Fruit fly (Drosophila melanogaster): ENCODE data around the gene CG4459.
A peak's percentile ranks its signal among the peaks of the same experiment; 100 is the strongest.

CG4459 gene

dm6 chr3R:19888156-19888784 is 40.2 kb downstream of the CG4459 start, which contains the start of gene ninaE:
TSS of gene ninaE (minus strand) at chr3R:19888206.
- TF ChIP-seq noc (tag; optimal IDR thresholded peaks at IDR 0.05) = no peak

- peak; percentile 88 for TF ChIP-seq noc (tag; optimal IDR thresholded peaks at IDR 0.05)
These were observed 48.0 kb downstream of the CG4459 start for dm6 chr3R:19880431-19880939.

DNA sequence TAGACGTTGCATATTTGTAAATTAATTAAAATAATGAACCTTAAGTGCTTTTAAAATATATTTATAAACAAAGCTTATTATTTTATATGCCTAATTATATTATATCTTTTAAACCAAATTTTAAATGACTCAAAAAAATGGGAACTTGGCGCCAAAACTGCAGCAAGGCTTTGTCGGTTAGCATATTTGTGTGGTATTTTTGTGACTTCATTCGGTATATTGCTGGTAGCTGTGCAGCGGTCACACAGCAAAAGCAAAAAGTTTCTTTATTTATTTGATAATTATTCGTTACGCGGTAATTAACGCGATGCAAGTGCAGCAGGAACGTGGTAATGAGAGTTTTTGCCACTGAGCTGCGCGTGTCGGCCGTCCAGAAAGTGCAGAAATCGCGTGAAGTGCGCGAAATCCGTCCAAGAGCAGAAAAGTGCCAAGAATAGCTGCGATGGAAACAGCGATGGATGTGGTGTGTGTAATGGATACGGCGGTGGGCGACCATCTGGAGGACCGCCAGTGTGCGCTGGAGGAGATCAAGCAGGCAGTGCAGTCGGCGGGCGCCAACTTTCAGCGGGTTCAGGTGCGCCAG is 48.9 kb downstream of the CG4459 start, which contains the start of gene Ask1:
Ask1 (plus strand) TSS at position 250 of the 583 bp plus-strand sequence.
- TF ChIP-seq noc (tag; optimal IDR thresholded peaks at IDR 0.05) = no peak

- no peak for TF ChIP-seq noc (tag; optimal IDR thresholded peaks at IDR 0.05)
These were observed 50.9 kb downstream of the CG4459 start, which contains the start of the genes CG17186 and Arc42 for dm6 chr3R:19877427-19878076. TSS of gene CG17186 (minus strand) at chr3R:19877514. TSS of gene Arc42 (plus strand) at chr3R:19877737.

Measured in whole organism, larva.